Fruit fly (Drosophila melanogaster) Kc167 (cell line): ENCODE results near the gene Cks85A.

Source experiments
- Myc ChIP-seq: fragments of >200 bp; optimal IDR thresholded peaks from 2 replicates; lab custom pipeline; 2017; ENCODE audit warnings: missing external identifiers
- Sin3A ChIP-seq: fragments of >200 bp; optimal IDR thresholded peaks from 2 replicates; lab custom pipeline; 2018; ENCODE audit warnings: missing external identifiers
- insv ChIP-seq: fragments of >200 bp; optimal IDR thresholded peaks from 3 replicates; lab custom pipeline; 2018; ENCODE audit warnings: missing external identifiers
- ttk ChIP-seq: sonication (Bioruptor generic); optimal IDR thresholded peaks from 2 replicates; lab custom pipeline; 2017; ENCODE audit warnings: missing external identifiers

DNA sequence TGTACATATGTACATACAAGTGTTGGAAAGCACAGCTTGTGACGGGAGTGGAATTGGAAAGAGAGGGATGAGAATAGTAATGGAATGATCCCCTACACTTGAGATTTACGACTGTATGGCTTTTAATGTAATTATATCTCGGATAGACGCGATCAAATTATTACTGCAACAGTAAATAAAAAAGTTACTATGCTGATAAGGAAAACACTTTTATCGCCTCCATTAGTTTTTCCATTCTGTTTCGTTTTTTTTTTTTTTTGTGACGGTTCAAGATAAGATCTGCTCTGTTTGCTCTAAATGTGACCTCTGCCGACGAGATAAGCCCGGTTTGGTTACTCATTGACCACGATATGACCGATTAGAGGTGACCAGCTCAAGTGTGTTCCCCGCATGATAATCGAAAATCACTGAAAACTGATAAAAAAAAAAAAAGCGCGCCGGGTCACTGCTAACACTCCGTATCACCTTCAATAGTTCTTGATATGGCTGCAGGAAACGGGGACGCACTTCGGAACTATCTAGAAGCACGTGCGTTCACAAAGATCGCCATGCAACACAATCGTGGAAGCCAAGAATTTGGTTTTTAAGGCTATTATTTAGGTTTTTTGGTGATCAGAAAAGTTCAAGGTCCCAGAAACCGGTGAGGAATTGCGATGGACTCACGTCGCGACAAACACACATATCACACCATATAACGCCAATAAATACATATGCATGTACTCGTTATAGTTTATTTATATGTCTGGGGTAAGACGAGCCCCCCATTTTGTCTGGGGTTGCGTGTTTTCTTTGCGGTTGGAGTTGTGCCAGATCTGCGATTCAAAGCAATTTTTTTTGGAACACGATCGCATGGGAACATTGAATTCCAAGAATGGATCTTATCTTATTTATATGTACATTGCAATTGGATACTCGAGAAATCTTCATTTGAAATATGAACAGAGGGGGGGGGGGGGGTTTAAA lies 47.4 kb downstream of the Cks85A start, which contains the start of gene p:
- TF ChIP-seq ttk, result no peak
- TF ChIP-seq Sin3A (lab: Kevin White, UChicago), result no peak
- no peak for TF ChIP-seq insv (lab: Kevin White, UChicago)
- no peak for TF ChIP-seq Myc
